Worm (Caenorhabditis elegans): ENCODE measurements around the gene aman-2.

aman-2 gene

ce11 chrV:11887988-11888499, 45.0 kb downstream of the aman-2 start, which contains the start of gene adh-1:
TSS of gene adh-1 (plus strand) at chrV:11888248.
- TF ChIP-seq hnd-1 (tag; optimal IDR thresholded peaks at IDR 0.05) (no peak), B0310.2 (tag; optimal IDR thresholded peaks at IDR 0.05) (no peak), ama-1 (optimal IDR thresholded peaks at IDR 0.05) (no peak), F13C5.2 (tag; optimal IDR thresholded peaks at IDR 0.05) (no peak), tbx-37 (GFP tag; conservative IDR thresholded peaks at IDR 0.05) (no peak), flt-1 (GFP tag; IDR thresholded peaks at IDR 0.05) (no peak), tbx-11 (GFP tag; IDR thresholded peaks at IDR 0.05) (no peak), tra-4 (tag; optimal IDR thresholded peaks at IDR 0.05) (no peak), aly-1 (tag; optimal IDR thresholded peaks at IDR 0.05) (no peak), hmg-4 (GFP tag; optimal IDR thresholded peaks at IDR 0.05) (no peak), ets-7 (tag; optimal IDR thresholded peaks at IDR 0.05) (no peak)

- TF ChIP-seq flt-1 (GFP tag; IDR thresholded peaks at IDR 0.05) (no peak), hmbx-1 (tag; optimal IDR thresholded peaks at IDR 0.05) (no peak), pes-1 (GFP tag; IDR thresholded peaks at IDR 0.05) (no peak), ama-1 (optimal IDR thresholded peaks at IDR 0.05) (no peak), hmg-4 (GFP tag; optimal IDR thresholded peaks at IDR 0.05) (no peak), tbx-37 (GFP tag; conservative IDR thresholded peaks at IDR 0.05) (no peak)
These were observed 47.1 kb downstream of the aman-2 start for ce11 chrV:11885939-11886338.

ce11 chrV:11885087-11885486, 48.0 kb downstream of the aman-2 start:
- TF ChIP-seq aly-1 (tag; optimal IDR thresholded peaks at IDR 0.05) (no peak), ama-1 (optimal IDR thresholded peaks at IDR 0.05) (no peak), ceh-13 (GFP tag; optimal IDR thresholded peaks at IDR 0.05) (no peak), sea-1 (GFP tag; conservative IDR thresholded peaks at IDR 0.05) (no peak), F13C5.2 (tag; optimal IDR thresholded peaks at IDR 0.05) (no peak), flt-1 (GFP tag; IDR thresholded peaks at IDR 0.05) (no peak), tbx-37 (GFP tag; conservative IDR thresholded peaks at IDR 0.05) (no peak), hnd-1 (tag; optimal IDR thresholded peaks at IDR 0.05) (no peak), pes-1 (GFP tag; IDR thresholded peaks at IDR 0.05) (no peak), tra-4 (tag; optimal IDR thresholded peaks at IDR 0.05) (no peak), scrt-1 (GFP tag; IDR thresholded peaks at IDR 0.05) (no peak), tbx-11 (GFP tag; IDR thresholded peaks at IDR 0.05) (no peak), B0310.2 (tag; optimal IDR thresholded peaks at IDR 0.05) (no peak), hmbx-1 (tag; optimal IDR thresholded peaks at IDR 0.05) (no peak), hmg-4 (GFP tag; optimal IDR thresholded peaks at IDR 0.05) (no peak), ets-7 (tag; optimal IDR thresholded peaks at IDR 0.05) (no peak), ceh-36 (tag; optimal IDR thresholded peaks at IDR 0.05) (no peak)

- TF ChIP-seq ceh-36 (tag; optimal IDR thresholded peaks at IDR 0.05) (no peak), aly-1 (tag; optimal IDR thresholded peaks at IDR 0.05) (no peak), flt-1 (GFP tag; IDR thresholded peaks at IDR 0.05) (no peak), tbx-11 (GFP tag; IDR thresholded peaks at IDR 0.05) (no peak), hmbx-1 (tag; optimal IDR thresholded peaks at IDR 0.05) (no peak), scrt-1 (GFP tag; IDR thresholded peaks at IDR 0.05) (no peak), tbx-37 (GFP tag; conservative IDR thresholded peaks at IDR 0.05) (no peak), hnd-1 (tag; optimal IDR thresholded peaks at IDR 0.05) (no peak), tra-4 (tag; optimal IDR thresholded peaks at IDR 0.05) (no peak), pes-1 (GFP tag; IDR thresholded peaks at IDR 0.05) (no peak), B0310.2 (tag; optimal IDR thresholded peaks at IDR 0.05) (no peak), ceh-13 (GFP tag; optimal IDR thresholded peaks at IDR 0.05) (no peak), sea-1 (GFP tag; conservative IDR thresholded peaks at IDR 0.05) (no peak), ama-1 (optimal IDR thresholded peaks at IDR 0.05) (no peak), hmg-4 (GFP tag; optimal IDR thresholded peaks at IDR 0.05) (no peak), F13C5.2 (tag; optimal IDR thresholded peaks at IDR 0.05) (no peak), ets-7 (tag; optimal IDR thresholded peaks at IDR 0.05) (no peak)
These were observed 49.8 kb downstream of the aman-2 start for ce11 chrV:11883215-11883614.

- no peak for TF ChIP-seq F13C5.2 (tag; optimal IDR thresholded peaks at IDR 0.05)
These were observed 53.3 kb downstream of the aman-2 start, which contains the start of gene sulp-5 for ce11 chrV:11879732-11880131. TSS of gene sulp-5 (plus strand) at chrV:11880032.

Data from whole organism, early embryonic.